Fruit fly (Drosophila melanogaster) whole organism, prepupa: ENCODE data around the gene Reg-2.

ENCODE experiments used
- CG7368 ChIP-seq: fragments of 200-800 bp; sonication (Bioruptor generic); optimal IDR thresholded peaks from 3 replicates; lab custom pipeline; 2016; ENCODE audit warnings: missing biosample characterization, missing genetic modification characterization
- Ets96B ChIP-seq: fragments of 200-800 bp; optimal IDR thresholded peaks from 2 replicates; lab custom pipeline; 2019; ENCODE audit warnings: missing biosample characterization, mild to moderate bottlenecking, missing genetic modification characterization, moderate library complexity
- Gug ChIP-seq: fragments of 200-800 bp; sonication (Bioruptor generic); IDR thresholded peaks from 2 replicates; pipeline ENCODE4 v1.3.6; 2022; ENCODE audit warnings: missing biosample characterization, missing genetic modification characterization
- Hr39 ChIP-seq: fragments of 200-800 bp; sonication (Bioruptor generic); optimal IDR thresholded peaks from 2 replicates; lab custom pipeline; 2016; ENCODE audit warnings: missing biosample characterization, missing genetic modification characterization

dm6 chr3L:634319-635015, 28.1 kb upstream of the Reg-2 start:
- peak; percentile 85 for TF ChIP-seq Gug
- peak; percentile 83 for TF ChIP-seq CG7368
- peak; percentile 81 for TF ChIP-seq Hr39 (GFP tag; lab: Kevin White, UChicago)
- peak; percentile 74 for TF ChIP-seq Ets96B (tag; lab: Kevin White, UChicago)
